Worm (Caenorhabditis elegans) whole organism, young adult: Measurements from ENCODE around the gene btb-7.

ENCODE experiments used
- efl-1 ChIP-seq: fragments of 150-350 bp; optimal IDR thresholded peaks from 2 replicates; lab custom pipeline; 2014; ENCODE audit warnings: missing biosample characterization, missing genetic modification reagents, missing genetic modification characterization
- hrde-1 ChIP-seq: sonication (generic microtip); optimal IDR thresholded peaks from 2 replicates; lab custom pipeline; 2016; ENCODE audit warnings: missing genetic modification characterization, mild to moderate bottlenecking, missing compliant biosample characterization, moderate library complexity, missing genotype, missing genetic modification reagents, borderline replicate concordance
- lin-54 ChIP-seq: fragments of 200-800 bp; sonication (Bioruptor generic); optimal IDR thresholded peaks from 2 replicates; lab custom pipeline; 2018; ENCODE audit warnings: mild to moderate bottlenecking, missing genetic modification characterization, missing compliant biosample characterization
- mel-28 ChIP-seq: sonication (generic microtip); optimal IDR thresholded peaks from 2 replicates; lab custom pipeline; 2016; ENCODE audit warnings: borderline replicate concordance, mild to moderate bottlenecking, missing genetic modification characterization, missing compliant biosample characterization
- nfya-1 ChIP-seq: sonication (generic microtip); optimal IDR thresholded peaks from 2 replicates; lab custom pipeline; 2017; ENCODE audit warnings: antibody characterized with exemption, missing compliant biosample characterization, missing genetic modification characterization, borderline replicate concordance; ENCODE audit not compliant: insufficient read depth
- pha-4 ChIP-seq: fragments of 150-350 bp; sonication (generic microtip); optimal IDR thresholded peaks from 2 replicates; lab custom pipeline; 2014; ENCODE audit warnings: missing biosample characterization, missing genetic modification reagents, missing genetic modification characterization
- ztf-28 ChIP-seq: fragments of 200-800 bp; sonication (Bioruptor generic); IDR thresholded peaks from 2 replicates; pipeline ENCODE4 v1.3.6; 2022; ENCODE audit warnings: missing genetic modification reagents, missing genetic modification characterization, missing compliant biosample characterization

ce11 chrII:1663516-1663915 is 49.5 kb upstream of the btb-7 start, which contains the start of gene duxl-1:
- TF ChIP-seq hrde-1 (tag; lab: Kevin White, UChicago) (no peak), nfya-1 (tag; lab: Kevin White, UChicago) (no peak), ztf-28 (GFP tag; lab: Robert Waterston, UW) (no peak), efl-1 (GFP tag; lab: Kevin White, UChicago) (no peak), pha-4 (no peak), lin-54 (GFP tag; lab: Kevin White, UChicago) (no peak), mel-28 (tag; lab: Kevin White, UChicago) (no peak)
